Worm (Caenorhabditis elegans): ENCODE results near the gene nduf-2.2.

nduf-2.2 gene

ce11 chrIII:6420995-6421404, 44.0 kb upstream of the nduf-2.2 start (continued):
- TF ChIP-seq dve-1 (tag; optimal IDR thresholded peaks at IDR 0.05; ENCODE audit: insufficient read depth) (peak; percentile 88), aha-1 (tag) (peak; percentile 97), hif-1 (tag; optimal IDR thresholded peaks at IDR 0.05) (peak; percentile 36 to 67), nhr-41 (GFP tag; IDR thresholded peaks at IDR 0.05) (peak; percentile 54; the same call in 1 of the 2 replicates), T26A8.4 (GFP tag; IDR thresholded peaks at IDR 0.05) (peak; percentile 93), dmd-6 (GFP tag; IDR thresholded peaks at IDR 0.05) (peak; percentile 98), ceh-44 (GFP tag; IDR thresholded peaks at IDR 0.05) (no peak), Y75B8A.6 (GFP tag; IDR thresholded peaks at IDR 0.05) (0 out of 2 replicates have a peak, but pooled peaks have one; percentile 22), tag-97 (GFP tag; IDR thresholded peaks at IDR 0.05) (no peak), nhr-28 (tag; optimal IDR thresholded peaks at IDR 0.05) (peak; percentile 86), jun-1 (tag; optimal IDR thresholded peaks at IDR 0.05) (peak; percentile 27), mes-2 (tag; optimal IDR thresholded peaks at IDR 0.05; ENCODE audit: poor library complexity, severe bottlenecking) (peak; percentile 55), unc-39 (tag; optimal IDR thresholded peaks at IDR 0.05) (no peak), egl-43 (GFP tag; IDR thresholded peaks at IDR 0.05) (peak; percentile 88), mep-1 (tag; optimal IDR thresholded peaks at IDR 0.05) (peak; percentile 79), lin-38 (GFP tag; IDR thresholded peaks at IDR 0.05) (peak; percentile 68), hmg-1.1 (GFP tag; IDR thresholded peaks at IDR 0.05) (peak; percentile 97), F49E8.2 (tag; optimal IDR thresholded peaks at IDR 0.05; ENCODE audit: borderline replicate concordance) (no peak), snpc-4 (tag; optimal IDR thresholded peaks at IDR 0.05) (no peak), lim-7 (GFP tag; IDR thresholded peaks at IDR 0.05) (no peak), egl-27 (tag; optimal IDR thresholded peaks at IDR 0.05) (no peak), nhr-6 (tag; optimal IDR thresholded peaks at IDR 0.05) (peak; percentile 49), F10B5.3 (tag; optimal IDR thresholded peaks at IDR 0.05) (peak; percentile 34), zip-2 (tag; optimal IDR thresholded peaks at IDR 0.05) (no peak), hlh-30 (tag; optimal IDR thresholded peaks at IDR 0.05; ENCODE audit: insufficient read depth) (peak; percentile 97), D1046.2 (GFP tag; IDR thresholded peaks at IDR 0.05) (no peak), nhr-111 (GFP tag; optimal IDR thresholded peaks at IDR 0.05) (no peak), unc-62 (GFP tag; optimal IDR thresholded peaks at IDR 0.05 in 1 of 2) (peak in 1 of 2 experiments; percentile 99), unc-62 (tag; optimal IDR thresholded peaks at IDR 0.05) (no peak), nhr-77 (tag; optimal IDR thresholded peaks at IDR 0.05) (peak; percentile 10), madf-5 (GFP tag; IDR thresholded peaks at IDR 0.05) (no peak), tra-1 (GFP tag; IDR thresholded peaks at IDR 0.05) (peak; percentile 94), Y48G9A.11 (GFP tag; IDR thresholded peaks at IDR 0.05) (no peak), lin-1 (GFP tag; IDR thresholded peaks at IDR 0.05) (peak; percentile 95), gei-8 (GFP tag; optimal IDR thresholded peaks at IDR 0.05) (peak; percentile 74), lin-39 (tag; optimal IDR thresholded peaks at IDR 0.05) (no peak), Y5F2A.4 (GFP tag; optimal IDR thresholded peaks at IDR 0.05) (no peak), ama-1 (optimal IDR thresholded peaks at IDR 0.05) (no peak), dpl-1 (GFP tag; optimal IDR thresholded peaks at IDR 0.05) (peak; percentile 18), spr-1 (tag; optimal IDR thresholded peaks at IDR 0.05) (peak; percentile 72), nhr-42 (GFP tag; IDR thresholded peaks at IDR 0.05) (peak; percentile 85), Y105C5A.15 (GFP tag; IDR thresholded peaks at IDR 0.05) (0 out of 2 replicates have a peak, but pooled peaks have one; percentile 25), daf-8 (GFP tag; IDR thresholded peaks at IDR 0.05) (no peak), rbr-2 (tag; optimal IDR thresholded peaks at IDR 0.05) (peak; percentile 84), fkh-10 (GFP tag; optimal IDR thresholded peaks at IDR 0.05) (no peak), cey-2 (tag; optimal IDR thresholded peaks at IDR 0.05; ENCODE audit: borderline replicate concordance, insufficient read depth) (no peak), vab-7 (GFP tag; IDR thresholded peaks at IDR 0.05) (no peak), lin-29 (GFP tag; IDR thresholded peaks at IDR 0.05) (no peak), duxl-1 (tag; optimal IDR thresholded peaks at IDR 0.05; ENCODE audit: poor library complexity) (peak; percentile 46), ceh-28 (tag; optimal IDR thresholded peaks at IDR 0.05) (no peak), lir-3 (tag; optimal IDR thresholded peaks at IDR 0.05) (no peak), hlh-11 (tag; optimal IDR thresholded peaks at IDR 0.05) (peak; percentile 99)

Data from whole organism, L4 larva.